Worm (Caenorhabditis elegans) whole organism, L4 larva: ENCODE results near the gene F23F1.6.

Experiments
- D1046.2 ChIP-seq: fragments of 200-800 bp; sonication (Bioruptor generic); IDR thresholded peaks from 2 replicates; pipeline ENCODE4 v1.3.6; 2022; ENCODE audit warnings: missing genetic modification characterization, missing compliant biosample characterization
- F26F4.8 ChIP-seq: fragments of 200-800 bp; sonication (Bioruptor generic); conservative IDR thresholded peaks from 2 replicates; pipeline ENCODE4 v1.3.6; 2022; ENCODE audit warnings: missing genetic modification characterization, missing compliant biosample characterization
- T20F7.1 ChIP-seq: fragments of 200-800 bp; sonication (Bioruptor generic); optimal IDR thresholded peaks from 2 replicates; lab custom pipeline; 2018; ENCODE audit warnings: mild to moderate bottlenecking, missing genetic modification characterization, missing compliant biosample characterization
- ZK337.2 ChIP-seq: fragments of 200-800 bp; sonication (Bioruptor generic); IDR thresholded peaks from 2 replicates; pipeline ENCODE4 v1.3.6; 2022; ENCODE audit warnings: missing genetic modification reagents, missing genetic modification characterization, missing compliant biosample characterization
- aha-1 ChIP-seq: fragments of 150-350 bp; peaks from one replicate; lab custom pipeline; 2014; ENCODE audit warnings: missing biosample characterization, missing genetic modification characterization
- arid-1 ChIP-seq: fragments of 200-800 bp; sonication (Bioruptor generic); conservative IDR thresholded peaks from 2 replicates; pipeline ENCODE4 v1.3.6; 2022; ENCODE audit warnings: missing genetic modification reagents, missing genetic modification characterization, missing compliant biosample characterization
- attf-4 ChIP-seq: sonication (generic microtip); optimal IDR thresholded peaks from 3 replicates; lab custom pipeline; 2017; ENCODE audit warnings: missing biosample characterization, missing genetic modification characterization
- ceh-32 ChIP-seq: sonication (generic microtip); optimal IDR thresholded peaks from 2 replicates; lab custom pipeline; 2016; ENCODE audit warnings: mild to moderate bottlenecking, missing genetic modification characterization, missing compliant biosample characterization; ENCODE audit not compliant: poor library complexity
- daf-12 ChIP-seq: fragments of 150-350 bp; optimal IDR thresholded peaks from 2 replicates; lab custom pipeline; 2014; ENCODE audit warnings: missing biosample characterization, missing genetic modification reagents, missing genetic modification characterization
- dmd-6 ChIP-seq: fragments of 200-800 bp; sonication (Bioruptor generic); IDR thresholded peaks from 2 replicates; pipeline ENCODE4 v1.3.6; 2022; ENCODE audit warnings: missing genetic modification reagents, missing genetic modification characterization, missing compliant biosample characterization
- dmd-8 ChIP-seq: fragments of 200-800 bp; sonication (Bioruptor generic); IDR thresholded peaks from 2 replicates; pipeline ENCODE4 v1.3.6; 2022; ENCODE audit warnings: missing genetic modification characterization, missing compliant biosample characterization
- dmd-9 ChIP-seq: fragments of 200-800 bp; sonication (Bioruptor generic); IDR thresholded peaks from 2 replicates; pipeline ENCODE4 v1.3.6; 2022; ENCODE audit warnings: missing genetic modification reagents, missing genetic modification characterization, missing compliant biosample characterization
- dve-1 ChIP-seq: sonication (generic microtip); optimal IDR thresholded peaks from 2 replicates; lab custom pipeline; 2017; ENCODE audit warnings: antibody characterized with exemption, mild to moderate bottlenecking, missing genetic modification characterization, missing compliant biosample characterization; ENCODE audit not compliant: insufficient read depth
- egl-43 ChIP-seq: fragments of 200-800 bp; sonication (Bioruptor generic); IDR thresholded peaks from 2 replicates; pipeline ENCODE4 v1.3.6; 2022; ENCODE audit warnings: missing genetic modification reagents, missing genetic modification characterization, missing compliant biosample characterization
- fkh-10 ChIP-seq: fragments of 150-350 bp; optimal IDR thresholded peaks from 2 replicates; lab custom pipeline; 2014; ENCODE audit warnings: missing biosample characterization, missing genetic modification reagents, missing genetic modification characterization
- gei-8 ChIP-seq: fragments of 200-800 bp; sonication (Bioruptor generic); optimal IDR thresholded peaks from 2 replicates; lab custom pipeline; 2018; ENCODE audit warnings: mild to moderate bottlenecking, missing genetic modification characterization, missing compliant biosample characterization
- hlh-11 ChIP-seq: fragments of 200-800 bp; sonication (Bioruptor generic); optimal IDR thresholded peaks from 2 replicates; lab custom pipeline; 2018; ENCODE audit warnings: mild to moderate bottlenecking, missing genetic modification characterization, missing compliant biosample characterization
- hlh-30 ChIP-seq: sonication (generic microtip); optimal IDR thresholded peaks from 2 replicates; lab custom pipeline; 2017; ENCODE audit warnings: antibody characterized with exemption, mild to moderate bottlenecking, missing genetic modification characterization, missing compliant biosample characterization; ENCODE audit not compliant: insufficient read depth
- hmg-1.1 ChIP-seq: fragments of 200-800 bp; sonication (Bioruptor generic); IDR thresholded peaks from 2 replicates; pipeline ENCODE4 v1.3.6; 2022; ENCODE audit warnings: missing genetic modification reagents, missing genetic modification characterization, missing compliant biosample characterization
- lim-7 ChIP-seq: fragments of 200-800 bp; sonication (Bioruptor generic); IDR thresholded peaks from 2 replicates; pipeline ENCODE4 v1.3.6; 2022; ENCODE audit warnings: missing genetic modification characterization, missing compliant biosample characterization
- lin-13 ChIP-seq: fragments of 150-350 bp; optimal IDR thresholded peaks from 2 replicates; lab custom pipeline; 2014; ENCODE audit warnings: missing biosample characterization, missing genetic modification reagents, missing genetic modification characterization
- lin-15B ChIP-seq: fragments of 150-350 bp; sonication (generic microtip); optimal IDR thresholded peaks from 3 replicates; lab custom pipeline; 2014; ENCODE audit warnings: missing biosample characterization, missing genetic modification characterization
- nhr-11 ChIP-seq: fragments of 150-350 bp; optimal IDR thresholded peaks from 2 replicates; lab custom pipeline; 2014; ENCODE audit warnings: missing biosample characterization, missing genetic modification characterization
- nhr-25 ChIP-seq: sonication (generic microtip); optimal IDR thresholded peaks from 2 replicates; lab custom pipeline; 2017; ENCODE audit warnings: missing genetic modification characterization, mild to moderate bottlenecking, missing compliant biosample characterization, antibody characterized with exemption, moderate library complexity, borderline replicate concordance; ENCODE audit not compliant: insufficient read depth
- nhr-28 ChIP-seq: fragments of 150-350 bp; optimal IDR thresholded peaks from 2 replicates; lab custom pipeline; 2014; ENCODE audit warnings: missing biosample characterization, missing genetic modification characterization
- nhr-41 ChIP-seq: fragments of 200-800 bp; sonication (Bioruptor generic); IDR thresholded peaks from 2 replicates; pipeline ENCODE4 v1.3.6; 2022; ENCODE audit warnings: missing genetic modification reagents, missing genetic modification characterization, missing compliant biosample characterization
- nhr-77 ChIP-seq: fragments of 150-350 bp; optimal IDR thresholded peaks from 2 replicates; lab custom pipeline; 2014; ENCODE audit warnings: missing biosample characterization, missing genetic modification characterization
- php-3 ChIP-seq: fragments of 200-800 bp; sonication (Bioruptor generic); IDR thresholded peaks from 2 replicates; pipeline ENCODE4 v1.3.6; 2022; ENCODE audit warnings: missing genetic modification reagents, missing genetic modification characterization, missing compliant biosample characterization
- rbr-2 ChIP-seq: sonication (generic microtip); optimal IDR thresholded peaks from 2 replicates; lab custom pipeline; 2016; ENCODE audit warnings: missing genotype, missing genetic modification characterization, missing compliant biosample characterization
- set-16 ChIP-seq: fragments of 200-800 bp; sonication (Bioruptor generic); IDR thresholded peaks from 2 replicates; pipeline ENCODE4 v1.3.6; 2022; ENCODE audit warnings: missing genetic modification reagents, missing genetic modification characterization, missing compliant biosample characterization
- spr-3 ChIP-seq: fragments of 200-800 bp; sonication (Bioruptor generic); optimal IDR thresholded peaks from 2 replicates; lab custom pipeline; 2018; ENCODE audit warnings: mild to moderate bottlenecking, missing genetic modification characterization, missing compliant biosample characterization
- unc-39 ChIP-seq: sonication (generic microtip); optimal IDR thresholded peaks from 2 replicates; lab custom pipeline; 2017; ENCODE audit warnings: missing biosample characterization, missing genetic modification characterization
- unc-62 ChIP-seq, 3 experiments: fragments of 150-350 bp in 1 of 3; sonication (generic microtip); optimal IDR thresholded peaks in 2 of 3; peaks in 1 of 3; 1 replicate in 1 of 3; 2 replicates in 2 of 3; lab custom pipeline; 2014 to 2017; ENCODE audit warnings: missing biosample characterization in 3 of 3, missing genetic modification characterization in 3 of 3, missing genetic modification reagents in 3 of 3, missing genotype in 1 of 3
- zfp-2 ChIP-seq: sonication (generic microtip); optimal IDR thresholded peaks from 2 replicates; lab custom pipeline; 2016; ENCODE audit warnings: mild to moderate bottlenecking, missing genetic modification characterization, missing compliant biosample characterization
- zip-11 ChIP-seq: fragments of 200-800 bp; sonication (Bioruptor generic); IDR thresholded peaks from 2 replicates; pipeline ENCODE4 v1.3.6; 2022; ENCODE audit warnings: missing genetic modification characterization, missing compliant biosample characterization
- ztf-11 ChIP-seq: fragments of 150-350 bp; optimal IDR thresholded peaks from 2 replicates; lab custom pipeline; 2014; ENCODE audit warnings: missing biosample characterization, missing genetic modification characterization

The F23F1.6 gene

ce11 chrII:60049-60448 lies 22.9 kb upstream of the F23F1.6 start:
- TF ChIP-seq nhr-25 (tag; lab: Kevin White, UChicago) (no peak), D1046.2 (GFP tag; lab: Robert Waterston, UW) (no peak), egl-43 (no peak), lin-15B (no peak), ZK337.2 (GFP tag; lab: Robert Waterston, UW) (no peak), lim-7 (GFP tag; lab: Robert Waterston, UW) (no peak), gei-8 (no peak), T20F7.1 (GFP tag; lab: Kevin White, UChicago) (no peak), nhr-28 (peak; percentile 26), hlh-11 (tag; lab: Kevin White, UChicago) (peak; percentile 22), F26F4.8 (GFP tag; lab: Robert Waterston, UW) (no peak), zip-11 (no peak), hlh-30 (tag; lab: Kevin White, UChicago) (peak; percentile 47), zfp-2 (tag; lab: Kevin White, UChicago) (no peak), daf-12 (tag; lab: Kevin White, UChicago) (no peak)

- no peak for TF ChIP-seq gei-8
- no peak for TF ChIP-seq php-3
- TF ChIP-seq dmd-8 (GFP tag; lab: Robert Waterston, UW): 0 out of 2 replicates have a peak, but pooled peaks have one; percentile 9
- TF ChIP-seq unc-62 (GFP tag; optimal IDR thresholded peaks at IDR 0.05 in 1 of 2; lab: Kevin White, UChicago): peak in 1 of 2 experiments; percentile 78
- TF ChIP-seq unc-62 (tag; optimal IDR thresholded peaks at IDR 0.05; lab: Kevin White, UChicago): no peak
- no peak for TF ChIP-seq dve-1 (tag; lab: Kevin White, UChicago)
- no peak for TF ChIP-seq ceh-32 (tag; lab: Kevin White, UChicago)
- TF ChIP-seq spr-3 (GFP tag; lab: Kevin White, UChicago): no peak
- TF ChIP-seq dmd-6 (GFP tag; lab: Robert Waterston, UW): 0 out of 2 replicates have a peak, but pooled peaks have one; percentile 3
Measured at ce11 chrII:57873-58272, 20.8 kb upstream of the F23F1.6 start.

- TF ChIP-seq nhr-77: no peak
- no peak for TF ChIP-seq daf-12 (tag; lab: Kevin White, UChicago)
- no peak for TF ChIP-seq hmg-1.1 (GFP tag; lab: Robert Waterston, UW)
- no peak for TF ChIP-seq unc-39 (tag; lab: Kevin White, UChicago)
- no peak for TF ChIP-seq lin-13 (GFP tag; lab: Kevin White, UChicago)
- no peak for TF ChIP-seq rbr-2
- no peak for TF ChIP-seq fkh-10 (GFP tag; lab: Kevin White, UChicago)
- TF ChIP-seq set-16: no peak
- no peak for TF ChIP-seq ztf-11 (tag; lab: Kevin White, UChicago)
- no peak for TF ChIP-seq attf-4 (tag; lab: Kevin White, UChicago)
- no peak for TF ChIP-seq aha-1 (tag; lab: Kevin White, UChicago)
- no peak for TF ChIP-seq arid-1 (GFP tag; lab: Robert Waterston, UW)
- TF ChIP-seq nhr-11 (tag; lab: Kevin White, UChicago): no peak
- no peak for TF ChIP-seq zfp-2 (tag; lab: Kevin White, UChicago)
- TF ChIP-seq, all 104 proteins: peak for 0
Measured at ce11 chrII:57370-57769, 20.3 kb upstream of the F23F1.6 start, which contains the start of gene ascc-1. Gene ascc-1, plus strand, starts transcription at chrII:57670.

ce11 chrII:55204-55603 lies 18.1 kb upstream of the F23F1.6 start, which contains the start of gene tre-5:
Gene tre-5, minus strand, starts transcription at chrII:55304.
- TF ChIP-seq nhr-41 (GFP tag; lab: Robert Waterston, UW) (no peak), zip-11 (no peak), dmd-9 (GFP tag; lab: Robert Waterston, UW) (no peak), hlh-30 (tag; lab: Kevin White, UChicago) (peak; percentile 33)
